Fruit fly (Drosophila melanogaster) whole organism, embryonic: ENCODE data around the gene gfzf.

ENCODE experiments used
- Ada2b ChIP-seq: fragments of 200-800 bp; sonication (Bioruptor generic); IDR thresholded peaks from 2 replicates; pipeline ENCODE4 v1.3.6; 2022; ENCODE audit warnings: missing biosample characterization, missing genetic modification characterization
- CG10147 ChIP-seq: fragments of 200-800 bp; sonication (Bioruptor generic); optimal IDR thresholded peaks from 2 replicates; lab custom pipeline; 2019; ENCODE audit warnings: missing biosample characterization, mild to moderate bottlenecking, missing genetic modification characterization, moderate library complexity
- CG10267 ChIP-seq: fragments of 200-800 bp; sonication (Bioruptor generic); optimal IDR thresholded peaks from 2 replicates; lab custom pipeline; 2018; ENCODE audit warnings: missing biosample characterization, mild to moderate bottlenecking, missing genetic modification characterization, moderate library complexity
- CG10543 ChIP-seq: fragments of 200-800 bp; sonication (Bioruptor generic); optimal IDR thresholded peaks from 3 replicates; lab custom pipeline; 2017; ENCODE audit warnings: missing biosample characterization, mild to moderate bottlenecking, missing genetic modification characterization, moderate library complexity
- CG11456 ChIP-seq: fragments of 200-800 bp; sonication (Bioruptor generic); IDR thresholded peaks from 3 replicates; pipeline ENCODE4 v1.3.6; 2022; ENCODE audit warnings: missing biosample characterization, missing genetic modification characterization
- CG11695 ChIP-seq: fragments of 200-800 bp; sonication (Bioruptor generic); IDR thresholded peaks from 3 replicates; pipeline ENCODE4 v1.3.6; 2022; ENCODE audit warnings: missing biosample characterization, missing genetic modification characterization
- CG13624 ChIP-seq: fragments of 200-800 bp; sonication (Bioruptor generic); optimal IDR thresholded peaks from 2 replicates; lab custom pipeline; 2016; ENCODE audit warnings: missing biosample characterization, missing genetic modification characterization
- CG15479 ChIP-seq: fragments of 200-800 bp; sonication (Bioruptor generic); optimal IDR thresholded peaks from 3 replicates; lab custom pipeline; 2019; ENCODE audit warnings: missing biosample characterization, mild to moderate bottlenecking, missing genetic modification characterization, moderate library complexity
- CG15514 ChIP-seq: fragments of 200-800 bp; sonication (Bioruptor generic); optimal IDR thresholded peaks from 3 replicates; lab custom pipeline; 2017; ENCODE audit warnings: missing biosample characterization, missing genetic modification characterization, mild to moderate bottlenecking, moderate library complexity, missing genetic modification reagents
- CG16779 ChIP-seq: fragments of 200-800 bp; sonication (Bioruptor generic); IDR thresholded peaks from 2 replicates; pipeline ENCODE4 v1.3.6; 2022; ENCODE audit warnings: missing biosample characterization, missing genetic modification characterization
- CG18262 ChIP-seq: fragments of 200-800 bp; optimal IDR thresholded peaks from 3 replicates; lab custom pipeline; 2019; ENCODE audit warnings: missing biosample characterization, mild to moderate bottlenecking, missing genetic modification characterization, moderate library complexity
- CG18599 ChIP-seq: fragments of 200-800 bp; sonication (Bioruptor generic); optimal IDR thresholded peaks from 3 replicates; lab custom pipeline; 2017; ENCODE audit warnings: missing biosample characterization, missing genetic modification characterization, mild to moderate bottlenecking, moderate library complexity, missing genetic modification reagents
- CG31365 ChIP-seq: fragments of 200-800 bp; sonication (Bioruptor generic); optimal IDR thresholded peaks from 2 replicates; lab custom pipeline; 2018; ENCODE audit warnings: missing biosample characterization, mild to moderate bottlenecking, missing genetic modification characterization
- CG31441 ChIP-seq: fragments of 200-800 bp; sonication (Bioruptor generic); IDR thresholded peaks from 2 replicates; pipeline ENCODE4 v1.3.6; 2022; ENCODE audit warnings: missing biosample characterization, missing genetic modification characterization
- CG3281 ChIP-seq: fragments of 200-800 bp; sonication (Bioruptor generic); optimal IDR thresholded peaks from 3 replicates; lab custom pipeline; 2017; ENCODE audit warnings: missing biosample characterization, mild to moderate bottlenecking, missing genetic modification characterization
- CG5953 ChIP-seq: fragments of 200-800 bp; sonication (Bioruptor generic); IDR thresholded peaks from 2 replicates; pipeline ENCODE4 v1.3.6; 2022; ENCODE audit warnings: missing biosample characterization, missing genetic modification characterization
- CG6654 ChIP-seq: fragments of 200-800 bp; sonication (Bioruptor generic); optimal IDR thresholded peaks from 2 replicates; lab custom pipeline; 2017; ENCODE audit warnings: missing biosample characterization, mild to moderate bottlenecking, missing genetic modification characterization
- CG7745 ChIP-seq: fragments of 200-800 bp; sonication (Bioruptor generic); optimal IDR thresholded peaks from 2 replicates; lab custom pipeline; 2018; ENCODE audit warnings: missing biosample characterization, mild to moderate bottlenecking, missing genetic modification characterization, moderate library complexity
- CG9876 ChIP-seq: fragments of 200-800 bp; sonication (Bioruptor generic); optimal IDR thresholded peaks from 2 replicates; lab custom pipeline; 2016; ENCODE audit warnings: missing biosample characterization, missing genetic modification characterization
- Dbx ChIP-seq: fragments of 200-800 bp; sonication (Bioruptor generic); IDR thresholded peaks from 3 replicates; pipeline ENCODE4 v1.3.6; 2022; ENCODE audit warnings: missing biosample characterization, missing genetic modification characterization
- Dip2 ChIP-seq: fragments of 200-800 bp; sonication (Bioruptor generic); IDR thresholded peaks from 2 replicates; pipeline ENCODE4 v1.3.6; 2022; ENCODE audit warnings: missing biosample characterization, missing genetic modification characterization
- Elba2 ChIP-seq: fragments of 200-800 bp; sonication (Bioruptor generic); optimal IDR thresholded peaks from 3 replicates; lab custom pipeline; 2016; ENCODE audit warnings: missing biosample characterization, missing genetic modification characterization
- Fer3 ChIP-seq: fragments of 200-800 bp; sonication (Bioruptor generic); optimal IDR thresholded peaks from 2 replicates; lab custom pipeline; 2018; ENCODE audit warnings: missing biosample characterization, mild to moderate bottlenecking, missing genetic modification characterization, moderate library complexity
- Hr39 ChIP-seq: fragments of >200 bp; optimal IDR thresholded peaks from 2 replicates; lab custom pipeline; 2017
- Lim3 ChIP-seq: fragments of 200-800 bp; sonication (Bioruptor generic); IDR thresholded peaks from 2 replicates; pipeline ENCODE4 v1.3.6; 2022; ENCODE audit warnings: missing biosample characterization, missing genetic modification characterization
- Taf1 ChIP-seq: fragments of 200-800 bp; sonication (Bioruptor generic); IDR thresholded peaks from 2 replicates; pipeline ENCODE4 v1.3.6; 2022; ENCODE audit warnings: missing biosample characterization, missing genetic modification characterization
- ac ChIP-seq: fragments of 200-800 bp; sonication (Bioruptor generic); optimal IDR thresholded peaks from 3 replicates; lab custom pipeline; 2017; ENCODE audit warnings: missing biosample characterization, mild to moderate bottlenecking, missing genetic modification characterization
- btn ChIP-seq: fragments of 200-800 bp; sonication (Bioruptor generic); optimal IDR thresholded peaks from 2 replicates; lab custom pipeline; 2016; ENCODE audit warnings: missing biosample characterization, missing genetic modification characterization
- cato ChIP-seq: fragments of 200-800 bp; sonication (Bioruptor generic); optimal IDR thresholded peaks from 2 replicates; lab custom pipeline; 2016; ENCODE audit warnings: missing biosample characterization, missing genetic modification characterization, borderline replicate concordance
- ci ChIP-seq: fragments of 200-800 bp; sonication (Bioruptor generic); IDR thresholded peaks from 3 replicates; pipeline ENCODE4 v1.3.6; 2022; ENCODE audit warnings: missing biosample characterization, missing genetic modification characterization
- corto ChIP-seq: fragments of 200-800 bp; sonication (Bioruptor generic); optimal IDR thresholded peaks from 2 replicates; lab custom pipeline; 2016; ENCODE audit warnings: missing biosample characterization, mild to moderate bottlenecking, missing genetic modification characterization, moderate library complexity
- emc ChIP-seq: fragments of 200-800 bp; sonication (Bioruptor generic); optimal IDR thresholded peaks from 2 replicates; lab custom pipeline; 2016; ENCODE audit warnings: missing biosample characterization, missing genetic modification characterization
- ems ChIP-seq: fragments of 200-800 bp; sonication (Bioruptor generic); optimal IDR thresholded peaks from 3 replicates; lab custom pipeline; 2016; ENCODE audit warnings: missing biosample characterization, missing genetic modification characterization
- esg ChIP-seq: fragments of 200-800 bp; sonication (Bioruptor generic); conservative IDR thresholded peaks from 2 replicates; pipeline ENCODE4 v1.3.6; 2022; ENCODE audit warnings: missing biosample characterization, missing genetic modification characterization
- exex ChIP-seq: fragments of 200-800 bp; sonication (Bioruptor generic); optimal IDR thresholded peaks from 4 replicates; lab custom pipeline; 2018; ENCODE audit warnings: missing biosample characterization, mild to moderate bottlenecking, missing genetic modification characterization, moderate library complexity
- hb ChIP-seq: fragments of 200-800 bp; sonication (Bioruptor generic); IDR thresholded peaks from 3 replicates; pipeline ENCODE4 v1.3.6; 2022; ENCODE audit warnings: missing biosample characterization, missing genetic modification characterization; ENCODE audit not compliant: partially characterized antibody
- kni ChIP-seq: fragments of 200-800 bp; sonication (Bioruptor generic); optimal IDR thresholded peaks from 3 replicates; lab custom pipeline; 2017; ENCODE audit warnings: mild to moderate bottlenecking, missing biosample characterization, missing genetic modification reagents, missing genetic modification characterization
- knrl ChIP-seq: fragments of 200-800 bp; sonication (Bioruptor generic); IDR thresholded peaks from 3 replicates; pipeline ENCODE4 v1.3.6; 2022; ENCODE audit warnings: missing biosample characterization, missing genetic modification characterization; ENCODE audit not compliant: partially characterized antibody
- lov ChIP-seq, 2 experiments: fragments of 200-800 bp in 1 of 2; fragments of >200 bp in 1 of 2; sonication (Bioruptor generic) in 1 of 2; IDR thresholded peaks in 1 of 2; optimal IDR thresholded peaks in 1 of 2; 2 replicates in 1 of 2; 3 replicates in 1 of 2; pipeline versions ENCODE4 v1.3.6 to Lab custom; 2017 to 2022; ENCODE audit warnings: missing biosample characterization in 1 of 2, missing genetic modification characterization in 1 of 2
- odd ChIP-seq: fragments of 200-800 bp; sonication (Bioruptor generic); optimal IDR thresholded peaks from 2 replicates; lab custom pipeline; 2017; ENCODE audit warnings: missing biosample characterization, mild to moderate bottlenecking, missing genetic modification characterization
- org-1 ChIP-seq: fragments of 200-800 bp; sonication (Bioruptor generic); optimal IDR thresholded peaks from 2 replicates; lab custom pipeline; 2017; ENCODE audit warnings: missing biosample characterization, missing genetic modification characterization
- pb ChIP-seq: fragments of 200-800 bp; sonication (Bioruptor generic); optimal IDR thresholded peaks from 3 replicates; lab custom pipeline; 2016; ENCODE audit warnings: missing biosample characterization, missing genetic modification characterization
- pita ChIP-seq: fragments of 200-800 bp; sonication (Bioruptor generic); optimal IDR thresholded peaks from 2 replicates; lab custom pipeline; 2017; ENCODE audit warnings: missing biosample characterization, mild to moderate bottlenecking, missing genetic modification characterization
- sc ChIP-seq, 3 experiments: fragments of >200 bp in 2 of 3; fragments of 200-800 bp in 1 of 3; sonication (Bioruptor generic) in 1 of 3; optimal IDR thresholded peaks; 2 replicates in 2 of 3; 3 replicates in 1 of 3; lab custom pipeline; 2017; ENCODE audit warnings: mild to moderate bottlenecking in 1 of 3, missing biosample characterization in 1 of 3, missing genetic modification characterization in 1 of 3, missing genetic modification reagents in 1 of 3
- seq ChIP-seq: fragments of 200-800 bp; sonication (Bioruptor generic); IDR thresholded peaks from 2 replicates; pipeline ENCODE4 v1.3.6; 2022; ENCODE audit warnings: missing biosample characterization, missing genetic modification characterization
- sim ChIP-seq: fragments of 200-800 bp; sonication (Bioruptor generic); IDR thresholded peaks from 2 replicates; pipeline ENCODE4 v1.3.6; 2022; ENCODE audit warnings: missing biosample characterization, missing genetic modification characterization
- slou ChIP-seq: fragments of 200-800 bp; sonication (Bioruptor generic); optimal IDR thresholded peaks from 3 replicates; lab custom pipeline; 2016; ENCODE audit warnings: missing biosample characterization, missing genetic modification characterization
- sob ChIP-seq: fragments of 200-800 bp; sonication (Bioruptor generic); IDR thresholded peaks from 2 replicates; pipeline ENCODE4 v1.3.6; 2022; ENCODE audit warnings: missing biosample characterization, missing genetic modification characterization
- tio ChIP-seq: fragments of 200-800 bp; sonication (Bioruptor generic); optimal IDR thresholded peaks from 2 replicates; lab custom pipeline; 2017; ENCODE audit warnings: missing biosample characterization, missing genetic modification characterization, inconsistent platforms

Gene gfzf

dm6 chr3R:7124109-7124639, 26.6 kb downstream of the gfzf start, which contains the start of the genes Alh and CG10098 (continued):
- TF ChIP-seq CG10543 (GFP tag; lab: Kevin White, UChicago) = peak; percentile 81
- TF ChIP-seq sc (optimal IDR thresholded peaks at IDR 0.05; lab: Kevin White, UChicago) = no peak
- TF ChIP-seq sc (GFP tag; optimal IDR thresholded peaks at IDR 0.05; lab: Kevin White, UChicago) = peak; percentile 49
- no peak for TF ChIP-seq Dip2
- peak; percentile 80 for TF ChIP-seq sob (GFP tag; lab: Robert Waterston, UW)
- TF ChIP-seq corto = peak; percentile 35
- peak; percentile 75 for TF ChIP-seq pb
- no peak for TF ChIP-seq sim (GFP tag; lab: Robert Waterston, UW)
- TF ChIP-seq CG7745 = no peak
- peak; percentile 50 for TF ChIP-seq CG16779 (GFP tag; lab: Robert Waterston, UW)
- peak; percentile 69 for TF ChIP-seq emc
- TF ChIP-seq odd = no peak
- TF ChIP-seq knrl (GFP tag; lab: Robert Waterston, UW) = peak; percentile 87; the same call in 2 of the 3 replicates
- peak; percentile 52 for TF ChIP-seq kni (GFP tag; lab: Kevin White, UChicago)
- TF ChIP-seq Elba2 (GFP tag; lab: Kevin White, UChicago) = peak; percentile 78
- TF ChIP-seq CG31441 (GFP tag; lab: Robert Waterston, UW) = peak; percentile 78
- no peak for TF ChIP-seq Hr39 (lab: Kevin White, UChicago)
- TF ChIP-seq CG11695 (GFP tag; lab: Robert Waterston, UW) = no peak
- TF ChIP-seq exex (tag; lab: Kevin White, UChicago) = peak; percentile 51
- peak; percentile 89 for TF ChIP-seq tio (GFP tag; lab: Kevin White, UChicago)
- peak; percentile 75 for TF ChIP-seq CG10147
- TF ChIP-seq seq (GFP tag; lab: Robert Waterston, UW) = no peak
- 0 out of 2 replicates have a peak, but pooled peaks have one; percentile 30 for TF ChIP-seq Lim3 (GFP tag; lab: Robert Waterston, UW)
- TF ChIP-seq slou (GFP tag; lab: Kevin White, UChicago) = peak; percentile 72
- peak; percentile 41 for TF ChIP-seq pita (GFP tag; lab: Kevin White, UChicago)
- no peak for TF ChIP-seq CG5953 (GFP tag; lab: Robert Waterston, UW)
- peak; percentile 79 for TF ChIP-seq ems (GFP tag; lab: Kevin White, UChicago)
- no peak for TF ChIP-seq CG31365 (tag; lab: Kevin White, UChicago)
- peak; percentile 70 for TF ChIP-seq Taf1 (GFP tag; lab: Robert Waterston, UW)
- peak; percentile 96 for TF ChIP-seq CG10267 (tag; lab: Kevin White, UChicago)
- TF ChIP-seq CG9876 (GFP tag; lab: Kevin White, UChicago) = peak; percentile 87
- TF ChIP-seq CG15514 (GFP tag; lab: Kevin White, UChicago) = peak; percentile 82
- TF ChIP-seq Ada2b = peak; percentile 73
- peak; percentile 90 for TF ChIP-seq Dbx (GFP tag; lab: Robert Waterston, UW)
- peak; percentile 47 for TF ChIP-seq btn
- peak; percentile 87 for TF ChIP-seq CG18599 (GFP tag; lab: Kevin White, UChicago)
- peak; percentile 82 for TF ChIP-seq CG13624 (GFP tag; lab: Kevin White, UChicago)
- TF ChIP-seq cato = peak; percentile 74
- no peak for TF ChIP-seq lov (optimal IDR thresholded peaks at IDR 0.05; lab: Kevin White, UChicago)
- peak; percentile 63; the same call in 1 of the 3 replicates for TF ChIP-seq lov (GFP tag; IDR thresholded peaks at IDR 0.05; lab: Robert Waterston, UW)
- peak; percentile 7; the same call in 1 of the 3 replicates for TF ChIP-seq ci
- no peak for TF ChIP-seq org-1 (GFP tag; lab: Kevin White, UChicago)
- peak; percentile 87 for TF ChIP-seq CG11456 (GFP tag; lab: Robert Waterston, UW)
- TF ChIP-seq CG3281 = peak; percentile 71
- TF ChIP-seq Fer3 = peak; percentile 77
- TF ChIP-seq esg (GFP tag; lab: Robert Waterston, UW) = peak; percentile 75
- TF ChIP-seq CG18262 (tag; lab: Kevin White, UChicago) = peak; percentile 78
- TF ChIP-seq CG6654 (GFP tag; lab: Kevin White, UChicago) = peak; percentile 49
- peak; percentile 72; the same call in 2 of the 3 replicates for TF ChIP-seq hb (GFP tag; lab: Robert Waterston, UW)
- TF ChIP-seq CG15479 (GFP tag; lab: Kevin White, UChicago) = no peak
- TF ChIP-seq ac (GFP tag; lab: Kevin White, UChicago) = no peak
